Worm (Caenorhabditis elegans) whole organism, mixed stage, embryonic: ENCODE data around the gene F17C8.6.

Source experiments
- snpc-4 ChIP-seq: fragments of 150-350 bp; optimal IDR thresholded peaks from 2 replicates; lab custom pipeline; 2014; ENCODE audit warnings: missing biosample characterization, missing genetic modification characterization
- ztf-11 ChIP-seq: fragments of 150-350 bp; optimal IDR thresholded peaks from 2 replicates; lab custom pipeline; 2014; ENCODE audit warnings: missing biosample characterization, missing genetic modification characterization

DNA sequence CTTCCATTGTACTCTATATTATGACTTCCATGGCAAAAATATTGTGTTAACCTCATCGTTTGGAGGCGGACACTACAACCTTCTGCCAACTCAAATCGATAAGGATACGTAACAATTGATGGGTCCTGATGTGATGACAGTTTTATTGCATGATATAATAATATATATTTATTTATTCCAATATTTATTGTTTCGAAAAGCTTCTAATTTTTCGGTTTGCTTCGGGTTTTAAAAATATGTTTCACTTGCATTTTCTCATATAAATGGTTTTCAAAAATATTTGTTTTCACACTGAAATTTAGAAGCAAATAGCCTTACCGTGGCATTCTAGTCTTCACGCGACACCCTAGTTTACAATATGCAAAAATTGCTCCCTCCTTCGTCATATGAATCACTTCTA, 39.2 kb downstream of the F17C8.6 start, which contains the start of gene T04A8.13:
- TF ChIP-seq snpc-4 (tag; lab: Kevin White, UChicago) (no peak), ztf-11 (no peak)
